Worm (Caenorhabditis elegans) whole organism, L1 larva: ENCODE measurements around the gene sptl-3.

Source experiments
- aha-1 ChIP-seq: fragments of 150-350 bp; optimal IDR thresholded peaks from 2 replicates; lab custom pipeline; 2014; ENCODE audit warnings: missing biosample characterization, missing genetic modification characterization
- alr-1 ChIP-seq: fragments of 200-800 bp; sonication (Bioruptor generic); optimal IDR thresholded peaks from 2 replicates; lab custom pipeline; 2018; ENCODE audit warnings: borderline replicate concordance, mild to moderate bottlenecking, missing genetic modification characterization, missing compliant biosample characterization
- ama-1 ChIP-seq: fragments of 150-350 bp; optimal IDR thresholded peaks from 2 replicates; lab custom pipeline; 2014
- ceh-82 ChIP-seq, 3 experiments: fragments of 150-350 bp in 1 of 3; sonication (generic microtip) in 2 of 3; optimal IDR thresholded peaks; 2 replicates each; lab custom pipeline; 2014 to 2017; ENCODE audit warnings: missing biosample characterization in 3 of 3, missing genetic modification characterization in 3 of 3
- dpl-1 ChIP-seq, 3 experiments: fragments of 150-350 bp in 2 of 3; sonication (generic microtip) in 1 of 3; optimal IDR thresholded peaks; 2 replicates each; lab custom pipeline; 2014 to 2017; ENCODE audit warnings: missing biosample characterization in 3 of 3, missing genetic modification characterization in 3 of 3, missing genetic modification reagents in 3 of 3
- efl-1 ChIP-seq, 4 experiments: fragments of 150-350 bp; optimal IDR thresholded peaks in 3 of 4; peaks in 1 of 4; 1 replicate in 1 of 4; 2 replicates in 3 of 4; lab custom pipeline; 2014; ENCODE audit warnings: missing biosample characterization in 2 of 4, missing genetic modification characterization in 2 of 4, missing genetic modification reagents in 2 of 4
- fkh-8 ChIP-seq: sonication (generic microtip); optimal IDR thresholded peaks from 2 replicates; lab custom pipeline; 2016; ENCODE audit warnings: mild to moderate bottlenecking, missing genetic modification characterization, missing compliant biosample characterization
- hpl-2 ChIP-seq: fragments of 150-350 bp; optimal IDR thresholded peaks from 2 replicates; lab custom pipeline; 2014; ENCODE audit warnings: missing biosample characterization, missing genetic modification reagents, missing genetic modification characterization
- lin-35 ChIP-seq, 2 experiments: fragments of 150-350 bp; optimal IDR thresholded peaks; 2 replicates each; lab custom pipeline; 2014; ENCODE audit warnings: missing biosample characterization in 2 of 2, missing genetic modification characterization in 2 of 2, missing genetic modification reagents in 2 of 2
- nhr-11 ChIP-seq: fragments of 150-350 bp; optimal IDR thresholded peaks from 2 replicates; lab custom pipeline; 2014; ENCODE audit warnings: missing biosample characterization, missing genetic modification characterization
- nhr-12 ChIP-seq: sonication (generic microtip); optimal IDR thresholded peaks from 2 replicates; lab custom pipeline; 2017; ENCODE audit warnings: missing biosample characterization, missing genetic modification characterization
- nhr-20 ChIP-seq: sonication (generic microtip); optimal IDR thresholded peaks from 2 replicates; lab custom pipeline; 2016; ENCODE audit warnings: mild to moderate bottlenecking, missing genetic modification characterization, missing compliant biosample characterization
- nhr-47 ChIP-seq: sonication (generic microtip); optimal IDR thresholded peaks from 2 replicates; lab custom pipeline; 2016; ENCODE audit warnings: mild to moderate bottlenecking, missing genetic modification characterization, moderate library complexity, missing compliant biosample characterization
- nhr-71 ChIP-seq: sonication (generic microtip); optimal IDR thresholded peaks from 2 replicates; lab custom pipeline; 2016; ENCODE audit warnings: mild to moderate bottlenecking, missing genetic modification characterization, moderate library complexity, missing compliant biosample characterization
- nhr-76 ChIP-seq: sonication (generic microtip); optimal IDR thresholded peaks from 2 replicates; lab custom pipeline; 2017; ENCODE audit warnings: missing biosample characterization, missing genetic modification characterization
- nhr-85 ChIP-seq: sonication (generic microtip); peaks from one replicate; lab custom pipeline; 2016; ENCODE audit warnings: missing genetic modification characterization, inconsistent platforms, missing compliant biosample characterization
- sptf-1 ChIP-seq: fragments of 150-350 bp; optimal IDR thresholded peaks from 2 replicates; lab custom pipeline; 2014; ENCODE audit warnings: missing biosample characterization, missing genetic modification characterization
- swsn-7 ChIP-seq: sonication (generic microtip); optimal IDR thresholded peaks from 2 replicates; lab custom pipeline; 2016; ENCODE audit warnings: missing genetic modification characterization, missing compliant biosample characterization
- tbx-2 ChIP-seq: sonication (generic microtip); optimal IDR thresholded peaks from 2 replicates; lab custom pipeline; 2016; ENCODE audit warnings: missing genetic modification characterization, missing compliant biosample characterization
- tlp-1 ChIP-seq: fragments of 150-350 bp; optimal IDR thresholded peaks from 2 replicates; lab custom pipeline; 2014; ENCODE audit warnings: missing biosample characterization, missing genetic modification characterization
- unc-130 ChIP-seq: fragments of 150-350 bp; optimal IDR thresholded peaks from 2 replicates; lab custom pipeline; 2017; ENCODE audit warnings: missing biosample characterization, missing genetic modification characterization, inconsistent platforms
- unc-62 ChIP-seq: fragments of 150-350 bp; optimal IDR thresholded peaks from 2 replicates; lab custom pipeline; 2014; ENCODE audit warnings: missing biosample characterization, missing genetic modification reagents, missing genetic modification characterization
- vab-15 ChIP-seq: sonication (generic microtip); optimal IDR thresholded peaks from 2 replicates; lab custom pipeline; 2017; ENCODE audit warnings: missing genotype, mild to moderate bottlenecking, missing genetic modification characterization, missing compliant biosample characterization
- ztf-4 ChIP-seq: fragments of 150-350 bp; optimal IDR thresholded peaks from 2 replicates; lab custom pipeline; 2014; ENCODE audit warnings: missing biosample characterization, missing genetic modification characterization

The sptl-3 gene

ce11 chrV:13936850-13937249 is 43.7 kb downstream of the sptl-3 start, which contains the start of gene srw-145:
Gene srw-145 (plus strand): TSS chrV:13937150.
- TF ChIP-seq sptf-1 (tag; lab: Kevin White, UChicago): no peak
- TF ChIP-seq fkh-8 (tag; lab: Kevin White, UChicago): peak; percentile 45
- TF ChIP-seq nhr-47: peak; percentile 44
- TF ChIP-seq nhr-11 (tag; lab: Kevin White, UChicago): peak; percentile 31
- no peak for TF ChIP-seq ztf-4 (tag; lab: Kevin White, UChicago)
- peak; percentile 48 for TF ChIP-seq nhr-71
- TF ChIP-seq nhr-20: no peak

ce11 chrV:13942082-13942481 is 49.0 kb downstream of the sptl-3 start, which contains the start of gene dpr-1:
Gene dpr-1 (minus strand): TSS chrV:13942182.
- TF ChIP-seq ztf-4 (tag; lab: Kevin White, UChicago) (no peak), ceh-82 (tag; optimal IDR thresholded peaks at IDR 0.05; lab: Kevin White, UChicago) (no peak), unc-62 (GFP tag; lab: Kevin White, UChicago) (no peak), nhr-12 (tag; lab: Kevin White, UChicago) (no peak), swsn-7 (tag; lab: Kevin White, UChicago) (no peak), hpl-2 (GFP tag; lab: Kevin White, UChicago) (no peak), nhr-85 (tag; lab: Kevin White, UChicago) (no peak), lin-35 (GFP tag; optimal IDR thresholded peaks at IDR 0.05; lab: Kevin White, UChicago) (no peak), nhr-76 (tag; lab: Kevin White, UChicago) (no peak), alr-1 (no peak), ama-1 (lab: Kevin White, UChicago) (no peak), vab-15 (tag; lab: Kevin White, UChicago) (no peak), tbx-2 (tag; lab: Kevin White, UChicago) (no peak), unc-130 (tag; lab: Kevin White, UChicago) (no peak), efl-1 (optimal IDR thresholded peaks at IDR 0.05; lab: Kevin White, UChicago) (no peak), efl-1 (GFP tag; optimal IDR thresholded peaks at IDR 0.05 in 1 of 2; lab: Kevin White, UChicago) (no peak), tlp-1 (no peak), aha-1 (tag; lab: Kevin White, UChicago) (no peak), nhr-47 (no peak), dpl-1 (GFP tag; optimal IDR thresholded peaks at IDR 0.05; lab: Kevin White, UChicago) (no peak), nhr-71 (no peak)
